Worm (Caenorhabditis elegans): Measurements from ENCODE around the gene nhr-106.

DNA sequence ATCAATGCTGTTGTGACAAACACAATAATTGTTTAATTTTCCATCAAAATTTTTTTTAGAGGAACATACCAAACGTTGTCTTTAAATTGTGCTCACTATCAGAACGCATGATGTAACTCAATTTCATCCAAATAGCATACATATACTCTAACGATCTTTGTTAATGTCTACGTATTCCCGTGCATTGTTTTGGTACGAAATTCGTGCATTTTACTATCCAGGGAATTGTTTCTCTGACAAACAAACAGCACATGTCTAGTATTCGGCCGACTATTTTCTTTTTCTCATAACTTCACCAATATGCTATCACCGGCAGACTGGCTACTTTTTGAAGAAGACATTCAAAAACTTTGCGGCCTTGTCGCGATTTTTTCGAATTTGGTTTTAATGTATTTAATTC lies 2.0 kb downstream of the nhr-106 start, which contains the start of gene str-196:
- TF ChIP-seq ceh-40 (GFP tag; IDR thresholded peaks at IDR 0.05) (no peak), ceh-58 (GFP tag; IDR thresholded peaks at IDR 0.05) (no peak), Y79H2A.3 (GFP tag; conservative IDR thresholded peaks at IDR 0.05) (no peak), egl-18 (GFP tag; IDR thresholded peaks at IDR 0.05) (no peak), madf-8 (GFP tag; conservative IDR thresholded peaks at IDR 0.05) (no peak), hrde-1 (tag; optimal IDR thresholded peaks at IDR 0.05; ENCODE audit: borderline replicate concordance) (no peak), lsl-1 (GFP tag; optimal IDR thresholded peaks at IDR 0.05) (no peak), T26A5.8 (tag; optimal IDR thresholded peaks at IDR 0.05) (no peak)

Data from whole organism, young adult.